Fruit fly (Drosophila melanogaster): ENCODE data around the gene Vps16B.

Vps16B gene

DNA sequence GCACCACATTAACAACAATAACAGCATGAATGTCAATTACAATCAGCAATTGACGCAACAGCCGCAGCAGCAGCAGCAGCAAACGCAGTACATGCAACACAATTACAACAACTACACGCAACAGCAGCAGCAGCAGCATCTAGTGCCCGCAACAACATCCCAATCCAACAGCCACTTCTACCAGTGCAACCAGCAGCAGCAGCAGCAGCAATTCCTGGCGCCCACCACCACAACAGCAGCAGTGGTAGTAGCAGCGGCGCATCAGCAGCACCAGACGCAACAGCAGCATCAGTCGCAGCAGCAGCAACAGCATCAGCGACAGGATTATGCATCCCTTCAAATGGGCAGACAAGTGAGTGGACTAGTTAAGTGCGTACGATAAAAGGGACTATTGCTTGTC lies 49.0 kb downstream of the Vps16B start:
- TF ChIP-seq noc (tag; optimal IDR thresholded peaks at IDR 0.05): no peak

DNA sequence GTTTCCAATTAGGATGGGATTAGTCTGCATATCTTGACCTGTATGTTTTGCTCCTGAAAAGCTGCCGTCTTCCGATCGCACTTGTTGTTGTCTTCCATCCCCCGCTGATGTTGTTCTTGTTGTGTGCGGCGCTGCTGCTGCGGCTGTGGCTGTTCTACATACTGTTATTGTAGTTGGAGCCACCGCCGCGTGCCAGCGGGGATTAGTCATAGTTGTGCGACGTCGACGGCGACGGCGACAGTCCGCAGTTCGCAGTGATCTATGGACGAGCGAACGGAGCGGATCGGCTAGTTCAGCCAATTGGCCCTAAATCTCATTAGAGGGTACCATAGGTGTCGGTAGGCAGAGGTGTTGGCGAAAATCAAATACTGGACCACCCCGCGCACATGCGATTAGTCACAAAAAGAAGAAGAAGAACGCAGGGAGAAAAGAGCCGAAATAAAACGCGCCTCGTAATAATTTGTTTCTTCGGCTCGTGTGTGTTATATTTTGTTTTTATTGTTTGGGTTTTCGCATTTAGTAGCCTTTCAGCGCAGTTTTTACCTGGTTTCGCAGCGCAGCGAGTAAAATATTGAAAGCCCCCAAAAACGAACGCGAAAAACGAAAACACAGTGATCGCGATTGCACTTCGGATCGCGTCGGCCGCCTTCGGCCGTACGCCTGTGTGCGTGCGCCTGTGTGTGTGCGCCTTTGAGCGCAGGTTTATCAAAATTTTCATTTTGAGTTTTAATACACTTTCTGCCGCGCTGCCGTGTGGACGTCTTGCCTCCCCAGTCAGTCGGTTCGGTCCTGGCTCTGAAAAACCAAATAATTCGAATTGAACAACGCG lies 50.8 kb downstream of the Vps16B start, which contains the start of gene kay:
kay (plus strand) TSS at position 729 of the 829 bp plus-strand sequence.
- no peak for TF ChIP-seq noc (tag; optimal IDR thresholded peaks at IDR 0.05)
